Fruit fly (Drosophila melanogaster) whole organism, embryonic: ENCODE results near the gene CG3902.

Source experiments
- Abd-B ChIP-seq: fragments of 200-800 bp; sonication (Bioruptor generic); optimal IDR thresholded peaks from 2 replicates; lab custom pipeline; 2018; ENCODE audit warnings: missing biosample characterization, mild to moderate bottlenecking, missing genetic modification characterization, moderate library complexity
- CG10274 ChIP-seq: fragments of 200-800 bp; sonication (Bioruptor generic); optimal IDR thresholded peaks from 3 replicates; lab custom pipeline; 2017; ENCODE audit warnings: missing biosample characterization, mild to moderate bottlenecking, missing genetic modification characterization
- CG11085 ChIP-seq: fragments of 200-800 bp; sonication (Bioruptor generic); IDR thresholded peaks from 2 replicates; pipeline ENCODE4 v1.3.6; 2022; ENCODE audit warnings: missing biosample characterization, missing genetic modification characterization
- CG11696 ChIP-seq: fragments of 200-800 bp; sonication (Bioruptor generic); IDR thresholded peaks from 2 replicates; pipeline ENCODE4 v1.3.6; 2022; ENCODE audit warnings: missing biosample characterization, missing genetic modification characterization
- CG12071 ChIP-seq: fragments of 200-800 bp; sonication (Bioruptor generic); optimal IDR thresholded peaks from 3 replicates; lab custom pipeline; 2018; ENCODE audit warnings: missing biosample characterization, mild to moderate bottlenecking, missing genetic modification characterization
- CG12236 ChIP-seq: fragments of 200-800 bp; sonication (Bioruptor generic); optimal IDR thresholded peaks from 2 replicates; lab custom pipeline; 2016; ENCODE audit warnings: missing biosample characterization, missing genetic modification characterization
- CG1233 ChIP-seq: fragments of 200-800 bp; sonication (Bioruptor generic); optimal IDR thresholded peaks from 4 replicates; lab custom pipeline; 2018; ENCODE audit warnings: missing biosample characterization, mild to moderate bottlenecking, missing genetic modification characterization
- CG13123 ChIP-seq: fragments of 200-800 bp; sonication (Bioruptor generic); optimal IDR thresholded peaks from 2 replicates; lab custom pipeline; 2016; ENCODE audit warnings: missing biosample characterization, missing genetic modification characterization
- CG13296 ChIP-seq: fragments of 200-800 bp; sonication (Bioruptor generic); optimal IDR thresholded peaks from 3 replicates; lab custom pipeline; 2018; ENCODE audit warnings: missing biosample characterization, mild to moderate bottlenecking, missing genetic modification characterization
- CG13775 ChIP-seq: fragments of 200-800 bp; sonication (Bioruptor generic); optimal IDR thresholded peaks from 3 replicates; lab custom pipeline; 2017; ENCODE audit warnings: missing biosample characterization, mild to moderate bottlenecking, missing genetic modification characterization
- CG1602 ChIP-seq: fragments of 200-800 bp; sonication (Bioruptor generic); optimal IDR thresholded peaks from 3 replicates; lab custom pipeline; 2016; ENCODE audit warnings: missing biosample characterization, missing genetic modification characterization
- CG18476 ChIP-seq: fragments of 200-800 bp; sonication (Bioruptor generic); optimal IDR thresholded peaks from 2 replicates; lab custom pipeline; 2016; ENCODE audit warnings: missing biosample characterization, mild to moderate bottlenecking, missing genetic modification characterization
- CG2199 ChIP-seq: fragments of 200-800 bp; sonication (Bioruptor generic); IDR thresholded peaks from 3 replicates; pipeline ENCODE4 v1.3.6; 2022; ENCODE audit warnings: missing biosample characterization, missing genetic modification characterization
- CG32767 ChIP-seq: fragments of 200-800 bp; sonication (Bioruptor generic); IDR thresholded peaks from 2 replicates; pipeline ENCODE4 v1.3.6; 2022; ENCODE audit warnings: missing biosample characterization, missing genetic modification characterization
- CG7556 ChIP-seq: fragments of 200-800 bp; sonication (Bioruptor generic); optimal IDR thresholded peaks from 2 replicates; lab custom pipeline; 2017; ENCODE audit warnings: missing biosample characterization, mild to moderate bottlenecking, missing genetic modification characterization
- CG8478 ChIP-seq: fragments of >200 bp; optimal IDR thresholded peaks from 2 replicates; lab custom pipeline; 2018
- CG8924 ChIP-seq: fragments of 200-800 bp; optimal IDR thresholded peaks from 3 replicates; lab custom pipeline; 2019; ENCODE audit warnings: missing biosample characterization, mild to moderate bottlenecking, missing genetic modification characterization, moderate library complexity
- D ChIP-seq, 2 experiments: fragments of 200-800 bp in 1 of 2; fragments of >200 bp in 1 of 2; sonication (Bioruptor generic) in 1 of 2; optimal IDR thresholded peaks; 2 replicates in 1 of 2; 3 replicates in 1 of 2; lab custom pipeline; 2017; ENCODE audit warnings: mild to moderate bottlenecking in 1 of 2, missing biosample characterization in 1 of 2, missing genetic modification characterization in 1 of 2, missing genetic modification reagents in 1 of 2
- Ets65A ChIP-seq: fragments of 200-800 bp; sonication (Bioruptor generic); peaks from one replicate; lab custom pipeline; 2016; ENCODE audit warnings: missing biosample characterization, missing genetic modification characterization
- Hmx ChIP-seq: fragments of 200-800 bp; sonication (Bioruptor generic); optimal IDR thresholded peaks from 2 replicates; lab custom pipeline; 2016; ENCODE audit warnings: missing biosample characterization, missing genetic modification characterization
- NC2β ChIP-seq: fragments of 200-800 bp; sonication (Bioruptor generic); optimal IDR thresholded peaks from 2 replicates; lab custom pipeline; 2016; ENCODE audit warnings: missing biosample characterization, missing genetic modification characterization
- Neu2 ChIP-seq: fragments of 200-800 bp; sonication (Bioruptor generic); optimal IDR thresholded peaks from 3 replicates; lab custom pipeline; 2016; ENCODE audit warnings: missing biosample characterization, missing genetic modification characterization, borderline replicate concordance
- Nf-YB ChIP-seq: fragments of 200-800 bp; sonication (Bioruptor generic); optimal IDR thresholded peaks from 3 replicates; lab custom pipeline; 2019; ENCODE audit warnings: missing biosample characterization, mild to moderate bottlenecking, missing genetic modification characterization, moderate library complexity
- Nf-YC ChIP-seq: fragments of 200-800 bp; optimal IDR thresholded peaks from 3 replicates; lab custom pipeline; 2019; ENCODE audit warnings: missing biosample characterization, mild to moderate bottlenecking, missing genetic modification characterization, moderate library complexity
- PHDP ChIP-seq: fragments of 200-800 bp; sonication (Bioruptor generic); optimal IDR thresholded peaks from 3 replicates; lab custom pipeline; 2018; ENCODE audit warnings: missing biosample characterization, mild to moderate bottlenecking, missing genetic modification characterization, moderate library complexity
- Sry-β ChIP-seq: fragments of 200-800 bp; sonication (Bioruptor generic); optimal IDR thresholded peaks from 2 replicates; lab custom pipeline; 2018; ENCODE audit warnings: missing biosample characterization, mild to moderate bottlenecking, missing genetic modification characterization, moderate library complexity
- Xrp1 ChIP-seq: fragments of 200-800 bp; sonication (Bioruptor generic); IDR thresholded peaks from 2 replicates; pipeline ENCODE4 v1.3.6; 2022; ENCODE audit warnings: missing biosample characterization, missing genetic modification characterization
- aop ChIP-seq: fragments of 200-800 bp; sonication (Bioruptor generic); IDR thresholded peaks from 2 replicates; pipeline ENCODE4 v1.3.6; 2022; ENCODE audit warnings: missing biosample characterization, missing genetic modification characterization
- ash1 ChIP-seq: fragments of 200-800 bp; sonication (Bioruptor generic); optimal IDR thresholded peaks from 2 replicates; lab custom pipeline; 2018; ENCODE audit warnings: missing biosample characterization, mild to moderate bottlenecking, missing genetic modification characterization
- bowl ChIP-seq: fragments of 200-800 bp; sonication (Bioruptor generic); IDR thresholded peaks from 2 replicates; pipeline ENCODE4 v1.3.6; 2022; ENCODE audit warnings: missing biosample characterization, missing genetic modification characterization
- br ChIP-seq: fragments of >200 bp; optimal IDR thresholded peaks from 2 replicates; lab custom pipeline; 2017
- cg ChIP-seq: fragments of 200-800 bp; sonication (Bioruptor generic); optimal IDR thresholded peaks from 3 replicates; lab custom pipeline; 2019; ENCODE audit warnings: missing biosample characterization, mild to moderate bottlenecking, missing genetic modification characterization, moderate library complexity
- chinmo ChIP-seq: fragments of 200-800 bp; sonication (Bioruptor generic); IDR thresholded peaks from 4 replicates; pipeline ENCODE4 v1.3.6; 2022; ENCODE audit warnings: missing biosample characterization, missing genetic modification characterization; ENCODE audit not compliant: partially characterized antibody
- croc ChIP-seq: fragments of 200-800 bp; sonication (Bioruptor generic); conservative IDR thresholded peaks from 3 replicates; pipeline ENCODE4 v1.3.6; 2022; ENCODE audit warnings: missing biosample characterization, missing genetic modification characterization
- crol ChIP-seq: fragments of 200-800 bp; sonication (Bioruptor generic); IDR thresholded peaks from 2 replicates; pipeline ENCODE4 v1.3.6; 2022; ENCODE audit warnings: missing biosample characterization, missing genetic modification characterization
- cwo ChIP-seq: fragments of 200-800 bp; sonication (Bioruptor generic); optimal IDR thresholded peaks from 3 replicates; lab custom pipeline; 2017; ENCODE audit warnings: missing biosample characterization, missing genetic modification characterization, mild to moderate bottlenecking, moderate library complexity, missing genetic modification reagents
- dan ChIP-seq: fragments of 200-800 bp; sonication (Bioruptor generic); IDR thresholded peaks from 2 replicates; pipeline ENCODE4 v1.3.6; 2022; ENCODE audit warnings: missing biosample characterization, missing genetic modification characterization
- gro ChIP-seq: fragments of 200-800 bp; sonication (Bioruptor generic); optimal IDR thresholded peaks from 2 replicates; lab custom pipeline; 2016; ENCODE audit warnings: missing biosample characterization, missing genetic modification characterization
- gt ChIP-seq: fragments of 200-800 bp; sonication (Bioruptor generic); IDR thresholded peaks from 2 replicates; pipeline ENCODE4 v1.3.6; 2022; ENCODE audit warnings: missing biosample characterization, missing genetic modification characterization
- mirr ChIP-seq: fragments of 200-800 bp; sonication (Bioruptor generic); optimal IDR thresholded peaks from 3 replicates; lab custom pipeline; 2018; ENCODE audit warnings: missing biosample characterization, mild to moderate bottlenecking, missing genetic modification characterization
- nerfin-1 ChIP-seq: fragments of 200-800 bp; sonication (Bioruptor generic); optimal IDR thresholded peaks from 3 replicates; lab custom pipeline; 2019; ENCODE audit warnings: missing biosample characterization, mild to moderate bottlenecking, missing genetic modification characterization, moderate library complexity
- phol ChIP-seq: fragments of 200-800 bp; sonication (Bioruptor generic); optimal IDR thresholded peaks from 3 replicates; lab custom pipeline; 2018; ENCODE audit warnings: missing biosample characterization, mild to moderate bottlenecking, missing genetic modification characterization, moderate library complexity
- pros ChIP-seq: fragments of 200-800 bp; sonication (Bioruptor generic); optimal IDR thresholded peaks from 3 replicates; lab custom pipeline; 2019; ENCODE audit warnings: missing biosample characterization, mild to moderate bottlenecking, missing genetic modification characterization, moderate library complexity
- row ChIP-seq: fragments of 200-800 bp; sonication (Bioruptor generic); IDR thresholded peaks from 3 replicates; pipeline ENCODE4 v1.3.6; 2022; ENCODE audit warnings: missing biosample characterization, missing genetic modification characterization
- scrt ChIP-seq: fragments of 200-800 bp; sonication (Bioruptor generic); optimal IDR thresholded peaks from 2 replicates; lab custom pipeline; 2018; ENCODE audit warnings: missing biosample characterization, mild to moderate bottlenecking, missing genetic modification characterization, moderate library complexity
- seq ChIP-seq: fragments of 200-800 bp; sonication (Bioruptor generic); IDR thresholded peaks from 2 replicates; pipeline ENCODE4 v1.3.6; 2022; ENCODE audit warnings: missing biosample characterization, missing genetic modification characterization
- sima ChIP-seq: fragments of 200-800 bp; sonication (Bioruptor generic); optimal IDR thresholded peaks from 2 replicates; lab custom pipeline; 2016; ENCODE audit warnings: missing biosample characterization, missing genetic modification characterization
- stc ChIP-seq: fragments of 200-800 bp; sonication (Bioruptor generic); IDR thresholded peaks from 2 replicates; pipeline ENCODE4 v1.3.6; 2022; ENCODE audit warnings: missing biosample characterization, missing genetic modification characterization

CG3902 gene

dm6 chr3L:18860467-18860866, 37.6 kb downstream of the CG3902 start (continued):
- no peak for TF ChIP-seq Hmx
- no peak for TF ChIP-seq Neu2 (GFP tag; lab: Kevin White, UChicago)
- no peak for TF ChIP-seq Xrp1 (GFP tag; lab: Robert Waterston, UW)
- no peak for TF ChIP-seq cwo (GFP tag; lab: Kevin White, UChicago)
- no peak for TF ChIP-seq CG2199 (GFP tag; lab: Robert Waterston, UW)
- no peak for TF ChIP-seq row
- no peak for TF ChIP-seq CG11085 (GFP tag; lab: Robert Waterston, UW)

dm6 chr3L:18854412-18854811, 43.7 kb downstream of the CG3902 start:
- TF ChIP-seq D (optimal IDR thresholded peaks at IDR 0.05; lab: Kevin White, UChicago) (peak; percentile 45), D (GFP tag; optimal IDR thresholded peaks at IDR 0.05; lab: Kevin White, UChicago) (no peak), sima (GFP tag; lab: Kevin White, UChicago) (no peak), CG2199 (GFP tag; lab: Robert Waterston, UW) (0 out of 3 replicates have a peak, but pooled peaks have one; percentile 86), CG18476 (GFP tag; lab: Kevin White, UChicago) (peak; percentile 49), aop (GFP tag; lab: Robert Waterston, UW) (no peak), CG1602 (GFP tag; lab: Kevin White, UChicago) (no peak), gro (GFP tag; lab: Kevin White, UChicago) (no peak), Sry-β (no peak), pros (GFP tag; lab: Kevin White, UChicago) (peak; percentile 62), CG8924 (tag; lab: Kevin White, UChicago) (peak; percentile 53), seq (GFP tag; lab: Robert Waterston, UW) (peak; percentile 84), CG7556 (GFP tag; lab: Kevin White, UChicago) (no peak), Nf-YB (GFP tag; lab: Kevin White, UChicago) (peak; percentile 90), chinmo (0 out of 4 replicates have a peak, but pooled peaks have one; percentile 5), Nf-YC (tag; lab: Kevin White, UChicago) (peak; percentile 84), dan (no peak), CG13296 (no peak), CG12071 (no peak), nerfin-1 (peak; percentile 71), cg (GFP tag; lab: Kevin White, UChicago) (peak; percentile 37), Ets65A (peak; percentile 64)
- TF ChIP-seq, all 482 proteins: peak for 12

dm6 chr3L:18853439-18853838, 44.7 kb downstream of the CG3902 start:
- TF ChIP-seq NC2β (GFP tag; lab: Kevin White, UChicago) (no peak), mirr (GFP tag; lab: Kevin White, UChicago) (no peak), pros (GFP tag; lab: Kevin White, UChicago) (peak; percentile 7), stc (GFP tag; lab: Robert Waterston, UW) (no peak), ash1 (GFP tag; lab: Kevin White, UChicago) (no peak), CG13123 (GFP tag; lab: Kevin White, UChicago) (no peak), PHDP (tag; lab: Kevin White, UChicago) (no peak), bowl (GFP tag; lab: Robert Waterston, UW) (no peak), phol (tag; lab: Kevin White, UChicago) (peak; percentile 53), gt (GFP tag; lab: Robert Waterston, UW) (no peak), CG12236 (no peak), Abd-B (no peak), CG13775 (GFP tag; lab: Kevin White, UChicago) (no peak), br (lab: Kevin White, UChicago) (no peak), CG2199 (GFP tag; lab: Robert Waterston, UW) (0 out of 3 replicates have a peak, but pooled peaks have one; percentile 24), CG10274 (GFP tag; lab: Kevin White, UChicago) (no peak), CG1233 (GFP tag; lab: Kevin White, UChicago) (no peak), CG11696 (no peak), crol (peak; percentile 88; the same call in 1 of the 2 replicates), croc (GFP tag; lab: Robert Waterston, UW) (no peak), scrt (GFP tag; lab: Kevin White, UChicago) (peak; percentile 9), CG32767 (GFP tag; lab: Robert Waterston, UW) (0 out of 2 replicates have a peak, but pooled peaks have one; percentile 26), CG8478 (lab: Kevin White, UChicago) (no peak)
